Fruit fly (Drosophila melanogaster) whole organism, embryonic: ENCODE measurements around the gene CG16758.

ENCODE experiments used
- B-H2 ChIP-seq: fragments of 200-800 bp; sonication (Bioruptor generic); optimal IDR thresholded peaks from 2 replicates; lab custom pipeline; 2018; ENCODE audit warnings: missing biosample characterization, mild to moderate bottlenecking, missing genetic modification characterization
- Bteb2 ChIP-seq: fragments of 200-800 bp; sonication (Bioruptor generic); optimal IDR thresholded peaks from 2 replicates; lab custom pipeline; 2016; ENCODE audit warnings: missing biosample characterization, missing genetic modification characterization
- CG10565 ChIP-seq: fragments of 200-800 bp; sonication (Bioruptor generic); optimal IDR thresholded peaks from 3 replicates; lab custom pipeline; 2016; ENCODE audit warnings: missing biosample characterization, mild to moderate bottlenecking, missing genetic modification characterization
- CG11085 ChIP-seq: fragments of 200-800 bp; sonication (Bioruptor generic); IDR thresholded peaks from 2 replicates; pipeline ENCODE4 v1.3.6; 2022; ENCODE audit warnings: missing biosample characterization, missing genetic modification characterization
- CG11093 ChIP-seq: fragments of 200-800 bp; sonication (Bioruptor generic); IDR thresholded peaks from 3 replicates; pipeline ENCODE4 v1.3.6; 2022; ENCODE audit warnings: missing biosample characterization, missing genetic modification characterization
- CG12299 ChIP-seq: fragments of 200-800 bp; sonication (Bioruptor generic); optimal IDR thresholded peaks from 2 replicates; lab custom pipeline; 2018; ENCODE audit warnings: missing biosample characterization, mild to moderate bottlenecking, missing genetic modification characterization
- CG16815 ChIP-seq: fragments of 200-800 bp; sonication (Bioruptor generic); optimal IDR thresholded peaks from 3 replicates; lab custom pipeline; 2017; ENCODE audit warnings: missing biosample characterization, mild to moderate bottlenecking, missing genetic modification characterization
- CG18599 ChIP-seq: fragments of 200-800 bp; sonication (Bioruptor generic); optimal IDR thresholded peaks from 3 replicates; lab custom pipeline; 2017; ENCODE audit warnings: missing biosample characterization, missing genetic modification characterization, mild to moderate bottlenecking, moderate library complexity, missing genetic modification reagents
- CG18619 ChIP-seq: fragments of 200-800 bp; sonication (Bioruptor generic); optimal IDR thresholded peaks from 3 replicates; lab custom pipeline; 2017; ENCODE audit warnings: missing biosample characterization, mild to moderate bottlenecking, missing genetic modification characterization
- CG18764 ChIP-seq: fragments of 200-800 bp; sonication (Bioruptor generic); optimal IDR thresholded peaks from 3 replicates; lab custom pipeline; 2016; ENCODE audit warnings: missing biosample characterization, missing genetic modification characterization
- CG2875 ChIP-seq: fragments of 200-800 bp; sonication (Bioruptor generic); optimal IDR thresholded peaks from 2 replicates; lab custom pipeline; 2017; ENCODE audit warnings: missing biosample characterization, mild to moderate bottlenecking, missing genetic modification characterization, missing genetic modification reagents
- CG2889 ChIP-seq: fragments of 200-800 bp; sonication (Bioruptor generic); IDR thresholded peaks from 3 replicates; pipeline ENCODE4 v1.3.6; 2022; ENCODE audit warnings: missing biosample characterization, missing genetic modification characterization
- CG3726 ChIP-seq: fragments of 200-800 bp; sonication (Bioruptor generic); IDR thresholded peaks from 3 replicates; pipeline ENCODE4, ENCODE4 v1.3.6; 2022; ENCODE audit warnings: missing biosample characterization, missing genetic modification characterization
- CG3995 ChIP-seq: fragments of 200-800 bp; sonication (Bioruptor generic); optimal IDR thresholded peaks from 3 replicates; lab custom pipeline; 2016; ENCODE audit warnings: missing biosample characterization, missing genetic modification characterization
- CG8478 ChIP-seq: fragments of >200 bp; optimal IDR thresholded peaks from 2 replicates; lab custom pipeline; 2018
- CG8765 ChIP-seq: fragments of 200-800 bp; sonication (Bioruptor generic); IDR thresholded peaks from 2 replicates; pipeline ENCODE4 v1.3.6; 2022; ENCODE audit warnings: missing biosample characterization, missing genetic modification characterization
- CG9817 ChIP-seq: fragments of 200-800 bp; sonication (Bioruptor generic); optimal IDR thresholded peaks from 2 replicates; lab custom pipeline; 2018; ENCODE audit warnings: missing biosample characterization, mild to moderate bottlenecking, missing genetic modification characterization, moderate library complexity
- CrebB ChIP-seq: fragments of 200-800 bp; sonication (Bioruptor generic); optimal IDR thresholded peaks from 3 replicates; lab custom pipeline; 2018; ENCODE audit warnings: missing biosample characterization, mild to moderate bottlenecking, missing genetic modification characterization
- D19A ChIP-seq: fragments of 200-800 bp; optimal IDR thresholded peaks from 3 replicates; lab custom pipeline; 2019; ENCODE audit warnings: missing biosample characterization, mild to moderate bottlenecking, missing genetic modification characterization, moderate library complexity
- Dek ChIP-seq: fragments of 200-800 bp; sonication (Bioruptor generic); optimal IDR thresholded peaks from 3 replicates; lab custom pipeline; 2019; ENCODE audit warnings: missing biosample characterization, mild to moderate bottlenecking, missing genetic modification characterization, moderate library complexity
- Doc2 ChIP-seq: fragments of 200-800 bp; sonication (Bioruptor generic); IDR thresholded peaks from 2 replicates; pipeline ENCODE4 v1.3.6; 2022; ENCODE audit warnings: missing biosample characterization, missing genetic modification characterization
- H15 ChIP-seq: fragments of 200-800 bp; sonication (Bioruptor generic); IDR thresholded peaks from 3 replicates; pipeline ENCODE4 v1.3.6; 2022; ENCODE audit warnings: missing biosample characterization, missing genetic modification characterization
- HLHmδ ChIP-seq: fragments of 200-800 bp; sonication (Bioruptor generic); optimal IDR thresholded peaks from 2 replicates; lab custom pipeline; 2018; ENCODE audit warnings: missing biosample characterization, mild to moderate bottlenecking, missing genetic modification characterization, moderate library complexity
- Hr39 ChIP-seq: fragments of >200 bp; optimal IDR thresholded peaks from 2 replicates; lab custom pipeline; 2017
- Med ChIP-seq: fragments of 200-800 bp; sonication (Bioruptor generic); peaks from one replicate; lab custom pipeline; 2016; ENCODE audit warnings: missing biosample characterization, missing genetic modification characterization, mild to moderate bottlenecking, inconsistent platforms, moderate library complexity
- Meics ChIP-seq: fragments of 200-800 bp; sonication (Bioruptor generic); optimal IDR thresholded peaks from 2 replicates; lab custom pipeline; 2017; ENCODE audit warnings: missing biosample characterization, mild to moderate bottlenecking, missing genetic modification characterization
- NFAT ChIP-seq: fragments of 200-800 bp; sonication (Bioruptor generic); IDR thresholded peaks from 2 replicates; pipeline ENCODE4 v1.3.6; 2022; ENCODE audit warnings: missing biosample characterization, missing genetic modification characterization
- Nf-YA ChIP-seq: fragments of 200-800 bp; sonication (Bioruptor generic); IDR thresholded peaks from 2 replicates; pipeline ENCODE4 v1.3.6; 2022; ENCODE audit warnings: missing biosample characterization, missing genetic modification characterization
- Oaz ChIP-seq: fragments of 200-800 bp; sonication (Bioruptor generic); IDR thresholded peaks from 2 replicates; pipeline ENCODE4 v1.3.6; 2022; ENCODE audit warnings: missing biosample characterization, missing genetic modification characterization
- Pdp1 ChIP-seq, 2 experiments: fragments of 200-800 bp; sonication (Bioruptor generic); optimal IDR thresholded peaks; 3 replicates each; lab custom pipeline; 2016; ENCODE audit warnings: missing biosample characterization in 2 of 2, missing genetic modification characterization in 2 of 2, mild to moderate bottlenecking in 1 of 2, moderate library complexity in 1 of 2
- amos ChIP-seq: fragments of 200-800 bp; sonication (Bioruptor generic); IDR thresholded peaks from 2 replicates; pipeline ENCODE4 v1.3.6; 2022; ENCODE audit warnings: missing biosample characterization, missing genetic modification characterization; ENCODE audit not compliant: partially characterized antibody
- ash1 ChIP-seq: fragments of 200-800 bp; sonication (Bioruptor generic); optimal IDR thresholded peaks from 2 replicates; lab custom pipeline; 2018; ENCODE audit warnings: missing biosample characterization, mild to moderate bottlenecking, missing genetic modification characterization
- bab2 ChIP-seq: fragments of 200-800 bp; sonication (Bioruptor generic); optimal IDR thresholded peaks from 2 replicates; lab custom pipeline; 2016; ENCODE audit warnings: missing biosample characterization, missing genetic modification characterization
- bcd ChIP-seq: fragments of 200-800 bp; sonication (Bioruptor generic); optimal IDR thresholded peaks from 2 replicates; lab custom pipeline; 2017; ENCODE audit warnings: missing biosample characterization, mild to moderate bottlenecking, missing genetic modification characterization
- br ChIP-seq: fragments of >200 bp; optimal IDR thresholded peaks from 2 replicates; lab custom pipeline; 2017
- cad ChIP-seq: fragments of >200 bp; optimal IDR thresholded peaks from 2 replicates; lab custom pipeline; 2017; ENCODE audit warnings: missing biosample characterization, missing genetic modification characterization
- dati ChIP-seq: fragments of 200-800 bp; sonication (Bioruptor generic); IDR thresholded peaks from 2 replicates; pipeline ENCODE4 v1.3.6; 2022; ENCODE audit warnings: missing biosample characterization, missing genetic modification characterization
- fd102C ChIP-seq: fragments of 200-800 bp; sonication (Bioruptor generic); optimal IDR thresholded peaks from 2 replicates; lab custom pipeline; 2018; ENCODE audit warnings: missing biosample characterization, mild to moderate bottlenecking, missing genetic modification characterization, moderate library complexity
- fu2 ChIP-seq: fragments of 200-800 bp; sonication (Bioruptor generic); optimal IDR thresholded peaks from 2 replicates; lab custom pipeline; 2016; ENCODE audit warnings: missing biosample characterization, missing genetic modification characterization
- gro ChIP-seq: fragments of 200-800 bp; sonication (Bioruptor generic); optimal IDR thresholded peaks from 2 replicates; lab custom pipeline; 2016; ENCODE audit warnings: missing biosample characterization, missing genetic modification characterization
- her ChIP-seq: fragments of 200-800 bp; sonication (Bioruptor generic); optimal IDR thresholded peaks from 2 replicates; lab custom pipeline; 2016; ENCODE audit warnings: missing biosample characterization, missing genetic modification characterization
- jumu ChIP-seq: fragments of 200-800 bp; sonication (Bioruptor generic); optimal IDR thresholded peaks from 3 replicates; lab custom pipeline; 2016; ENCODE audit warnings: missing biosample characterization, missing genetic modification characterization
- kah ChIP-seq: fragments of 200-800 bp; sonication (Bioruptor generic); optimal IDR thresholded peaks from 2 replicates; lab custom pipeline; 2018; ENCODE audit warnings: missing biosample characterization, mild to moderate bottlenecking, missing genetic modification characterization
- nerfin-1 ChIP-seq: fragments of 200-800 bp; sonication (Bioruptor generic); optimal IDR thresholded peaks from 3 replicates; lab custom pipeline; 2019; ENCODE audit warnings: missing biosample characterization, mild to moderate bottlenecking, missing genetic modification characterization, moderate library complexity
- nerfin-2 ChIP-seq: fragments of 200-800 bp; sonication (Bioruptor generic); IDR thresholded peaks from 2 replicates; pipeline ENCODE4 v1.3.6; 2022; ENCODE audit warnings: missing biosample characterization, missing genetic modification characterization; ENCODE audit not compliant: partially characterized antibody
- pho ChIP-seq: fragments of 200-800 bp; sonication (Bioruptor generic); optimal IDR thresholded peaks from 2 replicates; lab custom pipeline; 2016; ENCODE audit warnings: missing biosample characterization, missing genetic modification characterization
- schlank ChIP-seq: fragments of 200-800 bp; sonication (Bioruptor generic); optimal IDR thresholded peaks from 2 replicates; lab custom pipeline; 2018; ENCODE audit warnings: missing biosample characterization, mild to moderate bottlenecking, missing genetic modification characterization
- slou ChIP-seq: fragments of 200-800 bp; sonication (Bioruptor generic); optimal IDR thresholded peaks from 3 replicates; lab custom pipeline; 2016; ENCODE audit warnings: missing biosample characterization, missing genetic modification characterization
- stwl ChIP-seq: fragments of 200-800 bp; sonication (Bioruptor generic); optimal IDR thresholded peaks from 3 replicates; lab custom pipeline; 2018; ENCODE audit warnings: missing biosample characterization, mild to moderate bottlenecking, missing genetic modification characterization, moderate library complexity
- toy ChIP-seq: fragments of 200-800 bp; sonication (Bioruptor generic); IDR thresholded peaks from 2 replicates; pipeline ENCODE4 v1.3.6; 2022; ENCODE audit warnings: missing biosample characterization, missing genetic modification characterization
- usp ChIP-seq: fragments of >200 bp; optimal IDR thresholded peaks from 2 replicates; lab custom pipeline; 2017; ENCODE audit warnings: missing biosample characterization, missing genetic modification characterization
- zf30C ChIP-seq: fragments of 200-800 bp; sonication (Bioruptor generic); optimal IDR thresholded peaks from 3 replicates; lab custom pipeline; 2018; ENCODE audit warnings: missing biosample characterization, mild to moderate bottlenecking, missing genetic modification characterization

Gene CG16758

DNA sequence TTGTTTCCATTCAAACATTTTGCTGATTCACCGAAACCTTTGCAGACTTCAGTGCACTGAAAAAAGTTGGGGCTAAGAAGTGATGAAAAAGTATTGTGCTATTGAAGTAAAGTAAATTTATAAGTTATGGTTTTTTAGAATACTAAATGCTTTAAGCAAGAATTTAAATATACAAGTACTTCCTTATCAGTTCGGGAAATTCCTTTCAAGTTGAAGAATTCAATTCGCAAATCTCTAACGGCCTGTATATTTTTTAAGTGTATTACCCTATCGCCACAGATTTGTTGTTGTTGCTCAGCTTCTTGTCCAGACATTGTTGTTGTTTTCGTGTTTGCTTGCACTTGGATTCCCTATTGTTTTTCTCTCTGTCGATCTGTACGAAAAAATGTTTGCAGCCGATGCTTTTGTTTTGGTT is 36.0 kb downstream of the CG16758 start (continued):
- TF ChIP-seq Med (GFP tag; lab: Kevin White, UChicago) (peak; percentile 91), usp (GFP tag; lab: Kevin White, UChicago) (no peak), CG3726 (GFP tag; lab: Robert Waterston, UW) (no peak), her (no peak), zf30C (GFP tag; lab: Kevin White, UChicago) (peak; percentile 82), CG9817 (peak; percentile 36), Pdp1 (GFP tag; optimal IDR thresholded peaks at IDR 0.05; lab: Kevin White, UChicago) (peak; percentile 31 to 35), CG2875 (GFP tag; lab: Kevin White, UChicago) (peak; percentile 21), CG8765 (GFP tag; lab: Robert Waterston, UW) (peak; percentile 74), Bteb2 (peak; percentile 46), br (lab: Kevin White, UChicago) (no peak), Doc2 (0 out of 2 replicates have a peak, but pooled peaks have one; percentile 39), CrebB (no peak), CG11085 (GFP tag; lab: Robert Waterston, UW) (peak; percentile 38; the same call in 1 of the 2 replicates), kah (GFP tag; lab: Kevin White, UChicago) (peak; percentile 68), CG2889 (GFP tag; lab: Robert Waterston, UW) (no peak), nerfin-2 (GFP tag; lab: Robert Waterston, UW) (no peak), schlank (tag; lab: Kevin White, UChicago) (no peak), pho (GFP tag; lab: Kevin White, UChicago) (peak; percentile 41), CG8478 (lab: Kevin White, UChicago) (no peak), ash1 (GFP tag; lab: Kevin White, UChicago) (no peak), CG18764 (peak; percentile 57), gro (GFP tag; lab: Kevin White, UChicago) (peak; percentile 36), CG18619 (GFP tag; lab: Kevin White, UChicago) (peak; percentile 61), cad (no peak), Dek (tag; lab: Kevin White, UChicago) (peak; percentile 8), H15 (peak; percentile 51; the same call in 1 of the 3 replicates), CG12299 (tag; lab: Kevin White, UChicago) (peak; percentile 44), Oaz (GFP tag; lab: Robert Waterston, UW) (no peak), fu2 (GFP tag; lab: Kevin White, UChicago) (peak; percentile 55), CG16815 (GFP tag; lab: Kevin White, UChicago) (peak; percentile 21), B-H2 (GFP tag; lab: Kevin White, UChicago) (no peak), CG11093 (GFP tag; lab: Robert Waterston, UW) (0 out of 3 replicates have a peak, but pooled peaks have one; percentile 45), nerfin-1 (tag; lab: Kevin White, UChicago) (peak; percentile 76), bcd (GFP tag; lab: Kevin White, UChicago) (peak; percentile 62), Meics (GFP tag; lab: Kevin White, UChicago) (peak; percentile 69), slou (no peak), stwl (tag; lab: Kevin White, UChicago) (peak; percentile 19), amos (GFP tag; lab: Robert Waterston, UW) (no peak), NFAT (GFP tag; lab: Robert Waterston, UW) (peak; percentile 56; the same call in 1 of the 2 replicates), CG18599 (peak; percentile 51), HLHmδ (GFP tag; lab: Kevin White, UChicago) (no peak), toy (GFP tag; lab: Robert Waterston, UW) (peak; percentile 54), Nf-YA (GFP tag; lab: Robert Waterston, UW) (peak; percentile 57), fd102C (GFP tag; lab: Kevin White, UChicago) (peak; percentile 20), CG3995 (GFP tag; lab: Kevin White, UChicago) (no peak), dati (GFP tag; lab: Robert Waterston, UW) (peak; percentile 42; the same call in 1 of the 2 replicates), CG10565 (GFP tag; lab: Kevin White, UChicago) (peak; percentile 1), D19A (tag; lab: Kevin White, UChicago) (peak; percentile 79), jumu (GFP tag; lab: Kevin White, UChicago) (no peak), bab2 (peak; percentile 67), Hr39 (no peak)
